Fruit fly (Drosophila melanogaster) whole organism, wandering third instar larva: ENCODE results near the gene CAH7.
A peak's percentile ranks its signal among the peaks of the same experiment; 100 is the strongest.

Experiments used
- Abd-B ChIP-seq: fragments of >200 bp; optimal IDR thresholded peaks from 2 replicates; lab custom pipeline; 2017; ENCODE audit warnings: missing biosample characterization, missing genetic modification characterization
- CG9705 ChIP-seq: fragments of 200-800 bp; sonication (Bioruptor generic); optimal IDR thresholded peaks from 2 replicates; lab custom pipeline; 2018; ENCODE audit warnings: missing biosample characterization, mild to moderate bottlenecking, missing genetic modification characterization
- GATAd ChIP-seq: sonication (Bioruptor generic); optimal IDR thresholded peaks from 2 replicates; lab custom pipeline; 2016; ENCODE audit warnings: missing biosample characterization, missing genetic modification characterization
- HLH106 ChIP-seq: fragments of 200-800 bp; optimal IDR thresholded peaks from 3 replicates; lab custom pipeline; 2019; ENCODE audit warnings: missing biosample characterization, mild to moderate bottlenecking, missing genetic modification characterization, moderate library complexity
- Hr78 ChIP-seq: fragments of >200 bp; optimal IDR thresholded peaks from 2 replicates; lab custom pipeline; 2017; ENCODE audit warnings: missing biosample characterization, missing genetic modification characterization
- br ChIP-seq: fragments of 200-800 bp; sonication (Bioruptor generic); optimal IDR thresholded peaks from 2 replicates; lab custom pipeline; 2016; ENCODE audit warnings: missing biosample characterization, missing genetic modification characterization
- dl ChIP-seq, 2 experiments: fragments of 175-275, 200-275 bp in 1 of 2; fragments of 200-275 bp in 1 of 2; sonication (Bioruptor generic); optimal IDR thresholded peaks; lab custom pipeline; 2018; ENCODE audit warnings: mild to moderate bottlenecking in 2 of 2, missing biosample characterization in 2 of 2, missing genetic modification characterization in 2 of 2, moderate library complexity in 2 of 2; ENCODE audit not compliant: partially characterized antibody in 2 of 2, insufficient read depth in 1 of 2
- fru ChIP-seq: fragments of 200-800 bp; sonication (Bioruptor generic); optimal IDR thresholded peaks from 3 replicates; lab custom pipeline; 2016; ENCODE audit warnings: missing biosample characterization, mild to moderate bottlenecking, missing genetic modification characterization

DNA sequence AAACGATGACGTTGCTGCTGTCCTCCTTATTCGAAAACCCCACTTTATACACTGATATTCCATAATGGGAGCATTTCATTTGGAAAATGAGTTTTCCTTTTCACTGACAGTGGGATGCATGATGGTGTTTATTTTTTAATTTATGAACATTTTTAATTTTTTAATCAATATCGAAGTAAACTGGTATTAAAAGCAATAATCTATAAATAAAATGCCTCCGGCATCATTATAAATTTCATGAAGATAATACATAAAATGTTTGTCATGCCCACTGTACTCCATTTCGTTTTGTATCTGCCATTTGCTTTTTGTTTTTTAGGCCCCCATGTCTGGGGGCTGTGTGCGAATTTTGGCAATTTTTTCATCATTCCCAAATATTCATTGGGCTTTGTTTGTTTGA, 18.1 kb downstream of the CAH7 start:
- TF ChIP-seq Abd-B: no peak
- TF ChIP-seq Hr78 (GFP tag; lab: Kevin White, UChicago): no peak
- peak; percentile 61 for TF ChIP-seq fru (GFP tag; lab: Kevin White, UChicago)
- TF ChIP-seq GATAd (GFP tag; lab: Kevin White, UChicago): no peak
- peak; percentile 51 for TF ChIP-seq HLH106 (tag; lab: Kevin White, UChicago)
- TF ChIP-seq dl (GFP tag; optimal IDR thresholded peaks at IDR 0.05; lab: Kevin White, UChicago; ENCODE audit: insufficient read depth in 1 of 2, partially characterized antibody in 2 of 2): no peak
- peak; percentile 57 for TF ChIP-seq br
- no peak for TF ChIP-seq CG9705 (GFP tag; lab: Kevin White, UChicago)
